Worm (Caenorhabditis elegans) whole organism, mixed stage, embryonic: ENCODE results near the gene prx-19.

Source experiments
- M03D4.4 ChIP-seq: sonication (generic microtip); optimal IDR thresholded peaks from 2 replicates; lab custom pipeline; 2017; ENCODE audit warnings: mild to moderate bottlenecking, missing genetic modification characterization, missing compliant biosample characterization
- bed-3 ChIP-seq: fragments of 200-800 bp; sonication (Bioruptor generic); optimal IDR thresholded peaks from 3 replicates; lab custom pipeline; 2018; ENCODE audit warnings: mild to moderate bottlenecking, missing genetic modification characterization, moderate library complexity, missing compliant biosample characterization
- blmp-1 ChIP-seq: fragments of 150-350 bp; optimal IDR thresholded peaks from 2 replicates; lab custom pipeline; 2014; ENCODE audit warnings: missing biosample characterization, missing genetic modification characterization
- ceh-39 ChIP-seq: fragments of 150-350 bp; optimal IDR thresholded peaks from 2 replicates; lab custom pipeline; 2014; ENCODE audit warnings: missing biosample characterization, missing genetic modification characterization
- ceh-43 ChIP-seq: fragments of 200-800 bp; sonication (Bioruptor generic); optimal IDR thresholded peaks from 2 replicates; lab custom pipeline; 2018; ENCODE audit warnings: mild to moderate bottlenecking, missing genetic modification characterization, moderate library complexity, missing compliant biosample characterization
- ceh-83 ChIP-seq: fragments of 200-800 bp; sonication (Bioruptor generic); optimal IDR thresholded peaks from 2 replicates; lab custom pipeline; 2018; ENCODE audit warnings: mild to moderate bottlenecking, missing genetic modification characterization, missing compliant biosample characterization
- ces-1 ChIP-seq: fragments of 150-350 bp; optimal IDR thresholded peaks from 2 replicates; lab custom pipeline; 2014; ENCODE audit warnings: missing biosample characterization, missing genetic modification reagents, missing genetic modification characterization
- cnd-1 ChIP-seq: fragments of 200-800 bp; sonication (Bioruptor generic); optimal IDR thresholded peaks from 2 replicates; lab custom pipeline; 2018; ENCODE audit warnings: mild to moderate bottlenecking, missing genetic modification characterization, missing compliant biosample characterization
- drap-1 ChIP-seq: fragments of 200-800 bp; sonication (Bioruptor generic); optimal IDR thresholded peaks from 3 replicates; lab custom pipeline; 2018; ENCODE audit warnings: mild to moderate bottlenecking, missing genetic modification characterization, missing compliant biosample characterization
- elt-1 ChIP-seq: sonication (generic microtip); optimal IDR thresholded peaks from 2 replicates; lab custom pipeline; 2017; ENCODE audit warnings: missing genetic modification characterization, mild to moderate bottlenecking, missing compliant biosample characterization, antibody characterized with exemption, moderate library complexity, borderline replicate concordance; ENCODE audit not compliant: insufficient read depth
- elt-3 ChIP-seq: fragments of 150-350 bp; optimal IDR thresholded peaks from 2 replicates; lab custom pipeline; 2014; ENCODE audit warnings: missing biosample characterization, missing genetic modification characterization
- flh-1 ChIP-seq: fragments of 200-800 bp; sonication (Bioruptor generic); optimal IDR thresholded peaks from 2 replicates; lab custom pipeline; 2018; ENCODE audit warnings: mild to moderate bottlenecking, missing genetic modification characterization, moderate library complexity, missing compliant biosample characterization
- ham-2 ChIP-seq: fragments of 200-800 bp; sonication (Bioruptor generic); optimal IDR thresholded peaks from 2 replicates; lab custom pipeline; 2018; ENCODE audit warnings: mild to moderate bottlenecking, missing genetic modification characterization, missing compliant biosample characterization
- hlh-1 ChIP-seq: fragments of 150-350 bp; optimal IDR thresholded peaks from 2 replicates; lab custom pipeline; 2014; ENCODE audit warnings: missing biosample characterization, missing genetic modification reagents, missing genetic modification characterization
- lin-13 ChIP-seq: fragments of 150-350 bp; optimal IDR thresholded peaks from 2 replicates; lab custom pipeline; 2014; ENCODE audit warnings: missing biosample characterization, missing genetic modification characterization
- lin-32 ChIP-seq: fragments of 200-800 bp; sonication (Bioruptor generic); optimal IDR thresholded peaks from 2 replicates; lab custom pipeline; 2018; ENCODE audit warnings: mild to moderate bottlenecking, missing genetic modification characterization, missing compliant biosample characterization
- lsy-2 ChIP-seq: fragments of 150-350 bp; optimal IDR thresholded peaks from 2 replicates; lab custom pipeline; 2014; ENCODE audit warnings: missing biosample characterization, missing genetic modification characterization
- mab-5 ChIP-seq: fragments of 150-350 bp; optimal IDR thresholded peaks from 2 replicates; lab custom pipeline; 2014; ENCODE audit warnings: missing biosample characterization, missing genetic modification characterization
- mep-1 ChIP-seq: fragments of 150-350 bp; optimal IDR thresholded peaks from 2 replicates; lab custom pipeline; 2017; ENCODE audit warnings: missing biosample characterization, missing genetic modification reagents, missing genetic modification characterization, inconsistent platforms
- mls-2 ChIP-seq: sonication (generic microtip); optimal IDR thresholded peaks from 2 replicates; lab custom pipeline; 2016; ENCODE audit warnings: mild to moderate bottlenecking, missing genetic modification characterization, moderate library complexity, missing compliant biosample characterization
- nhr-12 ChIP-seq: fragments of 150-350 bp; optimal IDR thresholded peaks from 2 replicates; lab custom pipeline; 2014; ENCODE audit warnings: missing biosample characterization, missing genetic modification characterization
- nhr-2 ChIP-seq: fragments of 150-350 bp; optimal IDR thresholded peaks from 2 replicates; lab custom pipeline; 2014; ENCODE audit warnings: missing biosample characterization, missing genetic modification characterization
- nhr-237 ChIP-seq: fragments of 150-350 bp; optimal IDR thresholded peaks from 2 replicates; lab custom pipeline; 2014; ENCODE audit warnings: missing biosample characterization, missing genetic modification characterization
- nhr-28 ChIP-seq: fragments of 150-350 bp; optimal IDR thresholded peaks from 2 replicates; lab custom pipeline; 2014; ENCODE audit warnings: missing biosample characterization, missing genetic modification characterization
- nhr-76 ChIP-seq: sonication (generic microtip); optimal IDR thresholded peaks from 2 replicates; lab custom pipeline; 2017; ENCODE audit warnings: missing biosample characterization, missing genetic modification characterization
- pha-4 ChIP-seq: fragments of 150-350 bp; optimal IDR thresholded peaks from 2 replicates; lab custom pipeline; 2018; ENCODE audit warnings: missing biosample characterization, missing genetic modification reagents, missing genetic modification characterization
- sem-2 ChIP-seq: fragments of 200-800 bp; sonication (Bioruptor generic); optimal IDR thresholded peaks from 2 replicates; lab custom pipeline; 2018; ENCODE audit warnings: mild to moderate bottlenecking, missing genetic modification characterization, missing compliant biosample characterization
- snpc-4 ChIP-seq: fragments of 150-350 bp; optimal IDR thresholded peaks from 2 replicates; lab custom pipeline; 2014; ENCODE audit warnings: missing biosample characterization, missing genetic modification characterization
- sptf-1 ChIP-seq: sonication (generic microtip); optimal IDR thresholded peaks from 2 replicates; lab custom pipeline; 2017; ENCODE audit warnings: mild to moderate bottlenecking, missing genetic modification characterization, moderate library complexity, missing compliant biosample characterization
- tbx-8 ChIP-seq: fragments of 200-800 bp; sonication (Bioruptor generic); optimal IDR thresholded peaks from 2 replicates; lab custom pipeline; 2018; ENCODE audit warnings: mild to moderate bottlenecking, missing genetic modification characterization, moderate library complexity, missing compliant biosample characterization
- unc-120 ChIP-seq: sonication (generic microtip); optimal IDR thresholded peaks from 2 replicates; lab custom pipeline; 2017; ENCODE audit warnings: missing genetic modification characterization, missing compliant biosample characterization; ENCODE audit not compliant: poor library complexity, severe bottlenecking
- unc-39 ChIP-seq: fragments of 150-350 bp; optimal IDR thresholded peaks from 2 replicates; lab custom pipeline; 2014; ENCODE audit warnings: missing biosample characterization, missing genetic modification characterization
- unc-62 ChIP-seq: fragments of 150-350 bp; optimal IDR thresholded peaks from 2 replicates; lab custom pipeline; 2014; ENCODE audit warnings: missing biosample characterization, missing genetic modification reagents, missing genetic modification characterization
- zip-8 ChIP-seq: fragments of 150-350 bp; optimal IDR thresholded peaks from 2 replicates; lab custom pipeline; 2014; ENCODE audit warnings: missing biosample characterization, missing genetic modification characterization
- ztf-11 ChIP-seq: fragments of 150-350 bp; optimal IDR thresholded peaks from 2 replicates; lab custom pipeline; 2014; ENCODE audit warnings: missing biosample characterization, missing genetic modification characterization

Gene prx-19

ce11 chrIII:8769253-8769652 is 39.8 kb downstream of the prx-19 start, which contains the start of gene K02D10.1:
K02D10.1 (plus strand) TSS chrIII:8769536.
- peak; percentile 34 for TF ChIP-seq hlh-1 (tag; lab: Kevin White, UChicago)
- TF ChIP-seq blmp-1 (tag; lab: Kevin White, UChicago) = no peak
- TF ChIP-seq snpc-4 (tag; lab: Kevin White, UChicago) = no peak
- no peak for TF ChIP-seq nhr-2 (tag; lab: Kevin White, UChicago)
- no peak for TF ChIP-seq sem-2 (GFP tag; lab: Kevin White, UChicago)
- TF ChIP-seq, all 35 proteins: peak for 1

ce11 chrIII:8767889-8768361 is 41.2 kb downstream of the prx-19 start, which contains the start of gene mtss-1:
mtss-1 (plus strand) TSS chrIII:8768311.
- TF ChIP-seq flh-1 (GFP tag; lab: Kevin White, UChicago) (peak; percentile 43), bed-3 (GFP tag; lab: Kevin White, UChicago) (peak; percentile 59), hlh-1 (tag; lab: Kevin White, UChicago) (peak; percentile 70), lin-32 (peak; percentile 54), elt-1 (tag; lab: Kevin White, UChicago) (no peak), tbx-8 (GFP tag; lab: Kevin White, UChicago) (no peak), sem-2 (GFP tag; lab: Kevin White, UChicago) (peak; percentile 48), ceh-43 (GFP tag; lab: Kevin White, UChicago) (peak; percentile 87), unc-39 (no peak), drap-1 (peak; percentile 73), ham-2 (peak; percentile 52), mab-5 (tag; lab: Kevin White, UChicago) (peak; percentile 13), mep-1 (peak; percentile 85), zip-8 (tag; lab: Kevin White, UChicago) (no peak), unc-62 (GFP tag; lab: Kevin White, UChicago) (no peak), ceh-39 (tag; lab: Kevin White, UChicago) (no peak), snpc-4 (tag; lab: Kevin White, UChicago) (no peak), nhr-237 (tag; lab: Kevin White, UChicago) (peak; percentile 8), nhr-28 (no peak), nhr-76 (tag; lab: Kevin White, UChicago) (peak; percentile 55), unc-120 (tag; lab: Kevin White, UChicago) (peak; percentile 64), ces-1 (GFP tag; lab: Kevin White, UChicago) (no peak), blmp-1 (tag; lab: Kevin White, UChicago) (peak; percentile 56), elt-3 (tag; lab: Kevin White, UChicago) (no peak), lsy-2 (tag; lab: Kevin White, UChicago) (peak; percentile 66), lin-13 (tag; lab: Kevin White, UChicago) (peak; percentile 37), mls-2 (tag; lab: Kevin White, UChicago) (peak; percentile 92), pha-4 (tag; lab: Kevin White, UChicago) (peak; percentile 18), ceh-83 (GFP tag; lab: Kevin White, UChicago) (peak; percentile 47), cnd-1 (peak; percentile 69), M03D4.4 (tag; lab: Kevin White, UChicago) (peak; percentile 87), sptf-1 (tag; lab: Kevin White, UChicago) (peak; percentile 91), nhr-12 (tag; lab: Kevin White, UChicago) (peak; percentile 30), nhr-2 (tag; lab: Kevin White, UChicago) (no peak), ztf-11 (tag; lab: Kevin White, UChicago) (peak; percentile 68)
- TF ChIP-seq, all 35 proteins: peak for 24

- peak; percentile 88 for TF ChIP-seq nhr-2 (tag; lab: Kevin White, UChicago)
- TF ChIP-seq lsy-2 (tag; lab: Kevin White, UChicago) = no peak
- no peak for TF ChIP-seq bed-3 (GFP tag; lab: Kevin White, UChicago)
- TF ChIP-seq ham-2 = no peak
- TF ChIP-seq elt-3 (tag; lab: Kevin White, UChicago) = no peak
Measured at ce11 chrIII:8767292-8767829, 41.7 kb downstream of the prx-19 start, which contains the start of gene mig-22. mig-22 (minus strand) TSS chrIII:8767342.
